Fruit fly (Drosophila melanogaster) whole organism, wandering third instar larva: ENCODE results near the gene CAH7.
A peak's percentile ranks its signal among the peaks of the same experiment; 100 is the strongest.

Source experiments
- Abd-B ChIP-seq: fragments of >200 bp; optimal IDR thresholded peaks from 2 replicates; lab custom pipeline; 2017; ENCODE audit warnings: missing biosample characterization, missing genetic modification characterization
- CG32264 ChIP-seq: fragments of 200-800 bp; sonication (Bioruptor generic); optimal IDR thresholded peaks from 2 replicates; lab custom pipeline; 2016; ENCODE audit warnings: missing biosample characterization, missing genetic modification characterization
- CG9705 ChIP-seq: fragments of 200-800 bp; sonication (Bioruptor generic); optimal IDR thresholded peaks from 2 replicates; lab custom pipeline; 2018; ENCODE audit warnings: missing biosample characterization, mild to moderate bottlenecking, missing genetic modification characterization
- CrebA ChIP-seq: fragments of 200-800 bp; sonication (Bioruptor generic); optimal IDR thresholded peaks from 2 replicates; lab custom pipeline; 2016; ENCODE audit warnings: missing biosample characterization, mild to moderate bottlenecking, missing genetic modification characterization, borderline replicate concordance
- Dfd ChIP-seq: fragments of >200 bp; optimal IDR thresholded peaks from 2 replicates; lab custom pipeline; 2017; ENCODE audit warnings: missing biosample characterization, missing genetic modification characterization
- Dif ChIP-seq: fragments of 200-275, 200-300 bp; sonication (Bioruptor generic); optimal IDR thresholded peaks from 2 replicates; lab custom pipeline; 2018; ENCODE audit warnings: missing biosample characterization, missing genetic modification characterization; ENCODE audit not compliant: partially characterized antibody
- GATAd ChIP-seq: sonication (Bioruptor generic); optimal IDR thresholded peaks from 2 replicates; lab custom pipeline; 2016; ENCODE audit warnings: missing biosample characterization, missing genetic modification characterization
- HLH106 ChIP-seq: fragments of 200-800 bp; optimal IDR thresholded peaks from 3 replicates; lab custom pipeline; 2019; ENCODE audit warnings: missing biosample characterization, mild to moderate bottlenecking, missing genetic modification characterization, moderate library complexity
- Hnf4 ChIP-seq: fragments of 200-800 bp; sonication (Bioruptor generic); optimal IDR thresholded peaks from 2 replicates; lab custom pipeline; 2016; ENCODE audit warnings: missing biosample characterization, mild to moderate bottlenecking, missing genetic modification characterization
- Hr78 ChIP-seq: fragments of >200 bp; optimal IDR thresholded peaks from 2 replicates; lab custom pipeline; 2017; ENCODE audit warnings: missing biosample characterization, missing genetic modification characterization
- Hr83 ChIP-seq: fragments of 200-300 bp; sonication (Bioruptor generic); optimal IDR thresholded peaks from 2 replicates; lab custom pipeline; 2016; ENCODE audit warnings: missing biosample characterization, mild to moderate bottlenecking, missing genetic modification characterization, moderate library complexity; ENCODE audit not compliant: poor library complexity, severe bottlenecking
- Jra ChIP-seq: sonication (Bioruptor generic); optimal IDR thresholded peaks from 2 replicates; lab custom pipeline; 2016; ENCODE audit warnings: missing biosample characterization, missing genetic modification characterization
- Mio ChIP-seq: sonication (Bioruptor generic); optimal IDR thresholded peaks from 2 replicates; lab custom pipeline; 2016; ENCODE audit warnings: missing biosample characterization, missing genetic modification characterization
- Myc ChIP-seq: fragments of >200 bp; optimal IDR thresholded peaks from 2 replicates; lab custom pipeline; 2017
- N ChIP-seq: fragments of >200 bp; optimal IDR thresholded peaks from 2 replicates; lab custom pipeline; 2018; ENCODE audit warnings: missing biosample characterization, missing external identifiers, missing genetic modification characterization
- OdsH ChIP-seq: fragments of 200-800 bp; sonication (Bioruptor generic); optimal IDR thresholded peaks from 2 replicates; lab custom pipeline; 2016; ENCODE audit warnings: missing biosample characterization, mild to moderate bottlenecking, missing genetic modification characterization
- Rel ChIP-seq, 2 experiments: fragments of 200-800 bp; sonication (Bioruptor generic) in 1 of 2; optimal IDR thresholded peaks; 2 replicates in 1 of 2; 3 replicates in 1 of 2; lab custom pipeline; 2016 to 2019; ENCODE audit warnings: mild to moderate bottlenecking in 2 of 2, missing biosample characterization in 2 of 2, missing genetic modification characterization in 2 of 2, moderate library complexity in 1 of 2
- Sp1 ChIP-seq: fragments of 200-800 bp; sonication (Bioruptor generic); optimal IDR thresholded peaks from 3 replicates; lab custom pipeline; 2019; ENCODE audit warnings: missing biosample characterization, mild to moderate bottlenecking, missing genetic modification characterization, moderate library complexity
- Vsx2 ChIP-seq: fragments of 200-300, 225-300 bp; sonication (Bioruptor generic); optimal IDR thresholded peaks from 2 replicates; lab custom pipeline; 2018; ENCODE audit warnings: missing biosample characterization, missing genetic modification characterization; ENCODE audit not compliant: partially characterized antibody
- br ChIP-seq: fragments of 200-800 bp; sonication (Bioruptor generic); optimal IDR thresholded peaks from 2 replicates; lab custom pipeline; 2016; ENCODE audit warnings: missing biosample characterization, missing genetic modification characterization
- brk ChIP-seq: fragments of 200-800 bp; sonication (Bioruptor generic); optimal IDR thresholded peaks from 2 replicates; lab custom pipeline; 2016; ENCODE audit warnings: missing biosample characterization, mild to moderate bottlenecking, missing genetic modification characterization
- dl ChIP-seq, 2 experiments: fragments of 175-275, 200-275 bp in 1 of 2; fragments of 200-275 bp in 1 of 2; sonication (Bioruptor generic); optimal IDR thresholded peaks; lab custom pipeline; 2018; ENCODE audit warnings: mild to moderate bottlenecking in 2 of 2, missing biosample characterization in 2 of 2, missing genetic modification characterization in 2 of 2, moderate library complexity in 2 of 2; ENCODE audit not compliant: partially characterized antibody in 2 of 2, insufficient read depth in 1 of 2
- dmrt93B ChIP-seq: fragments of 200-800 bp; sonication (Bioruptor generic); optimal IDR thresholded peaks from 2 replicates; lab custom pipeline; 2018; ENCODE audit warnings: missing biosample characterization, mild to moderate bottlenecking, missing genetic modification characterization
- dsf ChIP-seq: sonication (Bioruptor generic); optimal IDR thresholded peaks from 2 replicates; lab custom pipeline; 2016; ENCODE audit warnings: missing biosample characterization, missing genetic modification characterization, borderline replicate concordance
- ey ChIP-seq: fragments of 200-800 bp; sonication (Bioruptor generic); optimal IDR thresholded peaks from 2 replicates; lab custom pipeline; 2016; ENCODE audit warnings: missing biosample characterization, missing genetic modification characterization
- foxo ChIP-seq, 2 experiments: fragments of 200-800 bp; sonication (Bioruptor generic); optimal IDR thresholded peaks; 2 replicates in 1 of 2; 3 replicates in 1 of 2; lab custom pipeline; 2016 to 2017; ENCODE audit warnings: missing biosample characterization in 2 of 2, missing genetic modification characterization in 2 of 2
- fru ChIP-seq: fragments of 200-800 bp; sonication (Bioruptor generic); optimal IDR thresholded peaks from 3 replicates; lab custom pipeline; 2016; ENCODE audit warnings: missing biosample characterization, mild to moderate bottlenecking, missing genetic modification characterization
- h ChIP-seq: fragments of 200-800 bp; sonication (Bioruptor generic); optimal IDR thresholded peaks from 3 replicates; lab custom pipeline; 2016; ENCODE audit warnings: missing biosample characterization, mild to moderate bottlenecking, missing genetic modification characterization
- jim ChIP-seq: fragments of 175-275, 200-325 bp; sonication (Bioruptor generic); optimal IDR thresholded peaks from 2 replicates; lab custom pipeline; 2016; ENCODE audit warnings: missing biosample characterization, mild to moderate bottlenecking, missing genetic modification characterization
- lola ChIP-seq: fragments of >200 bp; optimal IDR thresholded peaks from 2 replicates; lab custom pipeline; 2017; ENCODE audit warnings: missing biosample characterization, missing genetic modification characterization
- pan ChIP-seq: fragments of >200 bp; optimal IDR thresholded peaks from 2 replicates; lab custom pipeline; 2017
- psq ChIP-seq: fragments of 200-800 bp; sonication (Bioruptor generic); optimal IDR thresholded peaks from 3 replicates; lab custom pipeline; 2017; ENCODE audit warnings: missing biosample characterization, mild to moderate bottlenecking, missing genetic modification characterization, moderate library complexity
- rgr ChIP-seq: fragments of 200-800 bp; sonication (Bioruptor generic); optimal IDR thresholded peaks from 3 replicates; lab custom pipeline; 2016; ENCODE audit warnings: missing biosample characterization, mild to moderate bottlenecking, missing genetic modification characterization
- sage ChIP-seq: fragments of 200-800 bp; sonication (Bioruptor generic); optimal IDR thresholded peaks from 2 replicates; lab custom pipeline; 2016; ENCODE audit warnings: missing biosample characterization, mild to moderate bottlenecking, missing genetic modification characterization
- sv ChIP-seq: fragments of 200-800 bp; sonication (Bioruptor generic); optimal IDR thresholded peaks from 3 replicates; lab custom pipeline; 2016; ENCODE audit warnings: missing biosample characterization, missing genetic modification characterization
- tai ChIP-seq: sonication (Bioruptor generic); optimal IDR thresholded peaks from 2 replicates; lab custom pipeline; 2016; ENCODE audit warnings: missing biosample characterization, missing genetic modification characterization
- usp ChIP-seq: fragments of >200 bp; optimal IDR thresholded peaks from 2 replicates; lab custom pipeline; 2017; ENCODE audit warnings: missing biosample characterization, missing genetic modification characterization
- woc ChIP-seq: sonication (Bioruptor generic); optimal IDR thresholded peaks from 2 replicates; lab custom pipeline; 2016; ENCODE audit warnings: missing biosample characterization, mild to moderate bottlenecking, missing genetic modification characterization

The CAH7 gene

DNA sequence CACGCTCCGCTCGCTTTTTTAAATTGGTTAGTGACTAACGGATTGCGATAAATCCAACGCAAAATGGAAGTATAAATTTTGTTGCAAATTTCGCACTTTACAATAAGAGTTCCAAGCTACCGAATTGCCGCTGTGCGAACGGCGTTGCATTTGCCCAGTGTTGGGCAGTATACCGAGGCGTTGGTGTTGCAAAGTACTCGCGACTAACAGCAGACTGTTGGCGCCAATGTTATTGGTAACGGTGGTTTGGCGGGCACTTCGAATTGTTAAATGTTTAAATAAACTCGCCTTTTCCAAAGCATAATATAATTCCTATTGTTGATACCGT lies 22.3 kb downstream of the CAH7 start:
- peak; percentile 68 for TF ChIP-seq fru (GFP tag; lab: Kevin White, UChicago)
- TF ChIP-seq Myc, result peak; percentile 22
- TF ChIP-seq usp, result no peak
- TF ChIP-seq foxo (GFP tag; optimal IDR thresholded peaks at IDR 0.05; lab: Kevin White, UChicago), result peak in 1 of 2 experiments; percentile 79
- peak; percentile 37 for TF ChIP-seq HLH106
- no peak for TF ChIP-seq dmrt93B
- TF ChIP-seq dl (GFP tag; optimal IDR thresholded peaks at IDR 0.05; lab: Kevin White, UChicago; ENCODE audit: insufficient read depth in 1 of 2, partially characterized antibody in 2 of 2), result no peak
- peak; percentile 48 for TF ChIP-seq Sp1 (GFP tag; lab: Kevin White, UChicago)
- peak; percentile 95 for TF ChIP-seq Hr83 (GFP tag; lab: Kevin White, UChicago)
- TF ChIP-seq jim (GFP tag; lab: Kevin White, UChicago), result no peak
- TF ChIP-seq N (GFP tag; lab: Kevin White, UChicago), result no peak
- TF ChIP-seq Dif, result no peak
- peak; percentile 48 for TF ChIP-seq CG9705 (GFP tag; lab: Kevin White, UChicago)
- no peak for TF ChIP-seq CrebA (GFP tag; lab: Kevin White, UChicago)
- TF ChIP-seq CG32264 (GFP tag; lab: Kevin White, UChicago), result peak; percentile 60
- peak; percentile 13 for TF ChIP-seq woc (GFP tag; lab: Kevin White, UChicago)
- TF ChIP-seq ey (GFP tag; lab: Kevin White, UChicago), result peak; percentile 60
- peak; percentile 82 for TF ChIP-seq Jra (GFP tag; lab: Kevin White, UChicago)
- TF ChIP-seq lola (GFP tag; lab: Kevin White, UChicago), result no peak
- peak; percentile 35 for TF ChIP-seq sv (GFP tag; lab: Kevin White, UChicago)
- TF ChIP-seq br (GFP tag; lab: Kevin White, UChicago), result peak; percentile 76
- TF ChIP-seq Hr78 (GFP tag; lab: Kevin White, UChicago), result no peak
- TF ChIP-seq Rel (GFP tag; optimal IDR thresholded peaks at IDR 0.05; lab: Kevin White, UChicago), result no peak
- TF ChIP-seq Rel (tag; optimal IDR thresholded peaks at IDR 0.05; lab: Kevin White, UChicago), result peak; percentile 19
- TF ChIP-seq Hnf4 (GFP tag; lab: Kevin White, UChicago), result peak; percentile 87
- TF ChIP-seq Mio (GFP tag; lab: Kevin White, UChicago), result peak; percentile 9
- peak; percentile 77 for TF ChIP-seq psq
- peak; percentile 67 for TF ChIP-seq tai (GFP tag; lab: Kevin White, UChicago)
- no peak for TF ChIP-seq pan (lab: Kevin White, UChicago)
- TF ChIP-seq sage (GFP tag; lab: Kevin White, UChicago), result no peak
- no peak for TF ChIP-seq Vsx2 (GFP tag; lab: Kevin White, UChicago)
- TF ChIP-seq dsf, result peak; percentile 55
- no peak for TF ChIP-seq Abd-B (GFP tag; lab: Kevin White, UChicago)
- peak; percentile 55 for TF ChIP-seq OdsH (GFP tag; lab: Kevin White, UChicago)
- no peak for TF ChIP-seq Dfd (GFP tag; lab: Kevin White, UChicago)
- TF ChIP-seq rgr (GFP tag; lab: Kevin White, UChicago), result peak; percentile 79
- no peak for TF ChIP-seq GATAd (GFP tag; lab: Kevin White, UChicago)
- TF ChIP-seq h (GFP tag; lab: Kevin White, UChicago), result peak; percentile 79
- TF ChIP-seq brk, result peak; percentile 33

DNA sequence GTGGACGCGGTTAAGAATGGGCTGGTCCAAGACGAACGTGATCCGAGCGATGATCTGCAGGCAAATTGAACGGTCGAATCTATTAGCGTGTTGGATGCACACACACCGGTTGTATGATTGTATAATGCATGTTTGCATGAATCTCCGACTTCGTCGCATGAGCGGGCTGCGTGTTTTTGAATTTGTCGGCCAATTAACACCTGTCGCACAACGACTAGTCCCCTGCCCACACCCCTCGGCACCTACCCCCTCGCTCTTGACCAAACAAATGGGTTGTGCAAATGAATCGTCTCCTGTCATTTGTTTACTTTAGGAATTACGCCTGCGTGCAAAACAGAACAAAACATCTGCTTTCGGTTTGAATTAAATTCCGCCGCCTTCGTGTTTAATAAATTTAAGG lies 23.0 kb downstream of the CAH7 start:
- no peak for TF ChIP-seq CG32264 (GFP tag; lab: Kevin White, UChicago)
- TF ChIP-seq dmrt93B, result no peak
- TF ChIP-seq Rel (GFP tag; optimal IDR thresholded peaks at IDR 0.05; lab: Kevin White, UChicago), result no peak
- TF ChIP-seq Rel (tag; optimal IDR thresholded peaks at IDR 0.05; lab: Kevin White, UChicago), result no peak
- TF ChIP-seq lola (GFP tag; lab: Kevin White, UChicago), result no peak
- TF ChIP-seq CrebA (GFP tag; lab: Kevin White, UChicago), result no peak
- TF ChIP-seq Hnf4 (GFP tag; lab: Kevin White, UChicago), result no peak
- TF ChIP-seq foxo (GFP tag; optimal IDR thresholded peaks at IDR 0.05; lab: Kevin White, UChicago), result no peak
- TF ChIP-seq Abd-B (GFP tag; lab: Kevin White, UChicago), result no peak
- TF ChIP-seq br (GFP tag; lab: Kevin White, UChicago), result no peak
- TF ChIP-seq CG9705 (GFP tag; lab: Kevin White, UChicago), result no peak
- no peak for TF ChIP-seq Dif
- TF ChIP-seq sv (GFP tag; lab: Kevin White, UChicago), result no peak
- no peak for TF ChIP-seq psq
- TF ChIP-seq HLH106, result no peak
- TF ChIP-seq woc (GFP tag; lab: Kevin White, UChicago), result no peak
